Worm (Caenorhabditis elegans): Measurements from ENCODE around the gene atg-3.

- no peak for TF ChIP-seq ama-1 (optimal IDR thresholded peaks at IDR 0.05)
- no peak for TF ChIP-seq ceh-36 (tag; optimal IDR thresholded peaks at IDR 0.05)
- no peak for TF ChIP-seq hnd-1 (tag; optimal IDR thresholded peaks at IDR 0.05)
- no peak for TF ChIP-seq tbx-11 (GFP tag; IDR thresholded peaks at IDR 0.05)
- no peak for TF ChIP-seq tbx-37 (GFP tag; conservative IDR thresholded peaks at IDR 0.05)
- TF ChIP-seq B0310.2 (tag; optimal IDR thresholded peaks at IDR 0.05): no peak
- no peak for TF ChIP-seq aly-1 (tag; optimal IDR thresholded peaks at IDR 0.05)
- TF ChIP-seq scrt-1 (GFP tag; IDR thresholded peaks at IDR 0.05): no peak
- no peak for TF ChIP-seq hmg-4 (GFP tag; optimal IDR thresholded peaks at IDR 0.05)
- no peak for TF ChIP-seq F13C5.2 (tag; optimal IDR thresholded peaks at IDR 0.05)
- TF ChIP-seq flt-1 (GFP tag; IDR thresholded peaks at IDR 0.05): no peak
- TF ChIP-seq sea-1 (GFP tag; conservative IDR thresholded peaks at IDR 0.05): no peak
- no peak for TF ChIP-seq hmbx-1 (tag; optimal IDR thresholded peaks at IDR 0.05)
- TF ChIP-seq ets-7 (tag; optimal IDR thresholded peaks at IDR 0.05): no peak
Observed at ce11 chrIV:1013233-1013798, 3.0 kb downstream of the atg-3 start.
